Worm (Caenorhabditis elegans): ENCODE data around the gene F37C4.4.
A peak's percentile ranks its signal among the peaks of the same experiment; 100 is the strongest.

F37C4.4 gene

DNA sequence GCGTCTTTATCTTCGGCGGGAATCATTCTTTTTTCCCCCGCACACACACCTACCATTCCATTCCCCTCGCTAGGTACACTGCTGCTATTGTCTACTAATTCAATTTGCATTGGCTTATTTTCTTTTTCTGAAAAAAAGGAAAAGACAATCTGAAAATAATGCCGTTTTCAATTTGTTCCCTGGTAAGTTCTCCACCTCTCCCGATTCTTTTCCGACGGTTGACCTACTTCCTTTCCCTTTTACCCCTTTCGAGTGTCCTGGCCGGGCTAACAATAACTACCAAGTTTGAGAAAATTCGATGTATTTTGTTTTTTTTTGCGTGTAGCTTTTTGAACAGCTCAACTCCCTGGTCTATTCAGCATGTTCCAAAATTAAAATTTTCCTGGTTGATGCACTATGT is at the start of gene F37C4.4:
TSS of gene F37C4.4 (plus strand) at position 58 of the 400 bp plus-strand sequence.
- TF ChIP-seq nhr-28 (tag; optimal IDR thresholded peaks at IDR 0.05) (no peak), daf-12 (tag; optimal IDR thresholded peaks at IDR 0.05) (no peak), nhr-67 (tag; optimal IDR thresholded peaks at IDR 0.05) (no peak), ceh-9 (tag; optimal IDR thresholded peaks at IDR 0.05) (no peak), ceh-16 (tag; optimal IDR thresholded peaks at IDR 0.05) (no peak), nhr-11 (tag; optimal IDR thresholded peaks at IDR 0.05) (no peak)

DNA sequence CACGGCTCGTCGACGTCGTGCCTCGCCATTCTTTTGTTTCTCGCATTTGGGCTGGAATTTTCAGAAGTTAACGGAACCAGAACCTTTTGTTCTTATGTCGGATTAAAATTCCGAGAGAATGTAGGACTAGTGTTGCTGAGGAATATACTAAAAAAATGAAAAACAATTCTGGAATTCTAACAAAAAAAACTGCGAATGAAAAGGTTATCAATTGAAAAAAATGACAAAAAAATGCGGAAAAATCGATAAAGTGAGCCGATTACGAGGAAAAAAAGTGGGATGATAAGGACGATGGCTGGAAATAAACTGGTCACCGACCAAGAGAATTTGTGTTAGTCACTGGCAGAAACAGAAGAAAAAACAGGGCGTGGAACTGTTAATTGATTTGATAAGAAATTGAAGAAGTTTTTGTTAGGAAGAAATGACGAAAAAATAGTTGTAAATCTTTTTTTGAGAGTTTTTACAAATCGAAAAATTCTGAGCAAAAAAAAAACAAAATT is 47.8 kb upstream of the F37C4.4 start, which contains the start of gene bris-1:
TSS of gene bris-1 (minus strand) at position 51 of the 500 bp plus-strand sequence.
- TF ChIP-seq zag-1 (tag; optimal IDR thresholded peaks at IDR 0.05) (no peak), elt-2 (tag; optimal IDR thresholded peaks at IDR 0.05) (peak; percentile 81), pqm-1 (tag; optimal IDR thresholded peaks at IDR 0.05) (peak; percentile 8), ama-1 (optimal IDR thresholded peaks at IDR 0.05) (no peak), sea-2 (GFP tag; optimal IDR thresholded peaks at IDR 0.05) (no peak), elt-1 (tag; optimal IDR thresholded peaks at IDR 0.05) (no peak), ceh-28 (tag; optimal IDR thresholded peaks at IDR 0.05) (peak; percentile 2), ceh-16 (tag; optimal IDR thresholded peaks at IDR 0.05) (no peak)

DNA sequence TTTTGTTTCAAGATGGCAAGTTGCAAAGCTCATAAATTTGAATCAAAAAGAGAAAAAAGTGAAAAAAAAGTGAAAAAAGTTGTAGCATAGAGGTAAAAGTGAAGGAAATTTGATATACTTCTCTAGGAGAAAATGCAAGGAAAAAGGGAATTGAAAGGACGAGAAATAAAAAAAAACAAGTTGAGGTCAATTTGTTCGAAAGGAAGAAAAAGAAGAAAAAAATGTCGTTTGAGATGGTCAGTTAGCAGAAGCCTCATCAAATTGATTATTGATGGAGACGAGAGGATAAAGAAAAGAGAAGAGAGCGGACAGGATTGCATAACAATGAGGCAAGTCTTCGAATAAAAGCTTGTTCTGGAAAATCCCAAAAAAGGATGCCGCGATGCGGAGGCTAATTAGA is 47.0 kb upstream of the F37C4.4 start:
- TF ChIP-seq unc-39 (tag; optimal IDR thresholded peaks at IDR 0.05) = no peak
- peak; percentile 95 for TF ChIP-seq fkh-10 (GFP tag; optimal IDR thresholded peaks at IDR 0.05)

DNA sequence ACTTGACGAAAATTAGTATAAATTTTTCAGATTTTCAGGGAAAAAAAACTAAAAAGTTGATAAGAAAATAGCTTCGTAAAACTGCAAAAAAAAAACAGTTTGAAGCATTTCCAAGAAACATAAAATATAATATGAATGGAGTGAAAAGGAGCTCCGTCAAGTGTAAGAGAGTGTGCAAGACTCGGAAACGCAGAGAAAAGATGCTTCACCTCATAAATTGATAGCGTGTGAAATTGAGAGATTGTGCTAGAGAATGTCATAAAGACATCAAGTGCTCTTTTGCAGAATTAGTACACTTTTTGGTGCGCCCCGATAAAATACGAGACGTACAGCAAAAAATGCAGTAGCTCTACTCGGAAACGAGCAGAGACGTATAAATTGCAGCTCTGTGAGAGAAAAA is 45.6 kb upstream of the F37C4.4 start:
- TF ChIP-seq pqm-1 (tag; optimal IDR thresholded peaks at IDR 0.05) (no peak), elt-2 (tag; optimal IDR thresholded peaks at IDR 0.05) (peak; percentile 34)

DNA sequence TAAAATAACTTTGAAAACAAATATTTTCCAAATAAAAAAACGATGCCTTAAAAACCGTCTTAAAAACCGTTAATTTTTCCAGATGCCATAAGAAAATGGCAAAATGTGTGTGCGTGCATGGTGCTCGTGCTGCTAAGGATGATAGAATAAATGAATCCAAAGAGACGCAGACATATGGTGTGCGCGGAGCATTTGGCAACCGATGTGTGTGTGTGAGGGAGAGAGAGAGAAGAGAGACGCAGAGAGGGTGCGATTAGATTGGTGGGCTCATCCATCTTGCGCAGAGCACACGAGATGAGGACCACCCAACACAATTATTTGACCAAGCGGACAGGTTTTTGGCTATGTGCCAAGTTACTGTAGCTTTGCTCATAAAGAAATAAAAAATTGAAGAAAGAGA is 42.4 kb upstream of the F37C4.4 start:
- TF ChIP-seq unc-39 (tag; optimal IDR thresholded peaks at IDR 0.05) (no peak), R02D3.7 (tag; optimal IDR thresholded peaks at IDR 0.05) (no peak), nfya-1 (tag; optimal IDR thresholded peaks at IDR 0.05; ENCODE audit: insufficient read depth) (peak; percentile 68), nhr-12 (tag; optimal IDR thresholded peaks at IDR 0.05) (no peak), tbx-2 (tag; optimal IDR thresholded peaks at IDR 0.05) (no peak), mml-1 (tag; optimal IDR thresholded peaks at IDR 0.05) (no peak), aly-2 (tag; optimal IDR thresholded peaks at IDR 0.05) (no peak), eor-1 (tag; optimal IDR thresholded peaks at IDR 0.05) (no peak), fkh-2 (tag; optimal IDR thresholded peaks at IDR 0.05) (no peak), lin-39 (tag; optimal IDR thresholded peaks at IDR 0.05) (peak; percentile 84), nhr-77 (tag; optimal IDR thresholded peaks at IDR 0.05) (no peak), jun-1 (tag; optimal IDR thresholded peaks at IDR 0.05) (no peak), nhr-28 (tag; optimal IDR thresholded peaks at IDR 0.05) (no peak), ztf-4 (tag; optimal IDR thresholded peaks at IDR 0.05) (no peak), ceh-82 (tag; optimal IDR thresholded peaks at IDR 0.05) (no peak), ztf-11 (tag; optimal IDR thresholded peaks at IDR 0.05) (no peak), nhr-237 (tag; optimal IDR thresholded peaks at IDR 0.05) (no peak), lin-15B (tag; optimal IDR thresholded peaks at IDR 0.05) (peak; percentile 20), snpc-4 (tag; optimal IDR thresholded peaks at IDR 0.05) (no peak), hmg-11 (tag; optimal IDR thresholded peaks at IDR 0.05) (peak; percentile 57), ceh-16 (tag; optimal IDR thresholded peaks at IDR 0.05) (no peak), nhr-76 (tag; optimal IDR thresholded peaks at IDR 0.05) (no peak), nhr-11 (tag; optimal IDR thresholded peaks at IDR 0.05) (no peak), pha-4 (tag; optimal IDR thresholded peaks at IDR 0.05) (no peak)

DNA sequence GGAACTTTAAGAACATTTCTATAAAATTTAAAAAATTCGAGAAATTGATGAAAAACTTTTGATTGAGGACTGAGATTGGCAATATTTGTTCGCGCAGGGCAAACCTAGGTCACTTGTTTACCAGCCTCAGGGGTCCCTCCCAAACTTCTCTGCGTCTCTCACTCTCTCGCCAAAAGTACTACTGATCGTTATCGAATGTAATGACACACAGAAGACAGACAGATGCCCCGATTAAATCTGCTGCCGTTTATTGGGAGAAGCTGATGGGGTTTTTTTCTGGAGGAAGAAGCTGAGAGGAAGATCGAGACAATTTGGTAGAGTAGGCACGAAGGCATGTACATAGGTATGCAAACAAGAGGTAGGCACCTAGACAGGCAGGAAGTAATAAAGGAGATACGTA is 41.7 kb upstream of the F37C4.4 start:
- TF ChIP-seq aly-2 (tag; optimal IDR thresholded peaks at IDR 0.05) (no peak), elt-1 (tag; optimal IDR thresholded peaks at IDR 0.05) (peak; percentile 21), egl-5 (tag; optimal IDR thresholded peaks at IDR 0.05) (peak; percentile 3), hmg-11 (tag; optimal IDR thresholded peaks at IDR 0.05) (no peak), jun-1 (tag; optimal IDR thresholded peaks at IDR 0.05) (no peak), tbx-2 (tag; optimal IDR thresholded peaks at IDR 0.05) (no peak), skn-1 (tag; optimal IDR thresholded peaks at IDR 0.05) (no peak), unc-62 (GFP tag; optimal IDR thresholded peaks at IDR 0.05) (no peak), eor-1 (tag; optimal IDR thresholded peaks at IDR 0.05) (no peak), ztf-4 (tag; optimal IDR thresholded peaks at IDR 0.05) (no peak), nhr-28 (tag; optimal IDR thresholded peaks at IDR 0.05) (no peak)

Data from whole organism, L3 larva.